ENCODE assay signal across 2 worm cellular contexts in genomic region chrIII:7806947-7807346, ce11.
TF ChIP-seq lines count a peak whose summit lies in the region.

No protein-coding gene starts in this region.

TF ChIP-seq in whole organism, L1 larva, 84 proteins besides CTCF, POLR2A, EP300 and RAD21:
- TF ChIP-seq rnt-1 (tag; optimal IDR thresholded peaks at IDR 0.05; lab: Kevin White, UChicago) (peak; percentile 39), pax-3 (tag; optimal IDR thresholded peaks at IDR 0.05; lab: Kevin White, UChicago) (no peak)

TF ChIP-seq in whole organism, L3 larva, 47 proteins besides CTCF, POLR2A, EP300 and RAD21:
- TF ChIP-seq egl-5 (tag; optimal IDR thresholded peaks at IDR 0.05; lab: Kevin White, UChicago) (peak; percentile 100), unc-39 (tag; optimal IDR thresholded peaks at IDR 0.05; lab: Kevin White, UChicago) (no peak)
